Fruit fly (Drosophila melanogaster): ENCODE measurements around the gene GC2.

- TF ChIP-seq Abd-B (GFP tag; optimal IDR thresholded peaks at IDR 0.05) (no peak), Dfd (GFP tag; optimal IDR thresholded peaks at IDR 0.05) (no peak), h (GFP tag; optimal IDR thresholded peaks at IDR 0.05) (peak; percentile 65), Myc (optimal IDR thresholded peaks at IDR 0.05) (no peak), Sp1 (GFP tag; optimal IDR thresholded peaks at IDR 0.05) (peak; percentile 33), foxo (GFP tag; optimal IDR thresholded peaks at IDR 0.05) (peak in 1 of 2 experiments; percentile 69), Vsx2 (GFP tag; optimal IDR thresholded peaks at IDR 0.05; ENCODE audit: partially characterized antibody) (no peak), GATAd (GFP tag; optimal IDR thresholded peaks at IDR 0.05) (no peak), fru (GFP tag; optimal IDR thresholded peaks at IDR 0.05) (peak; percentile 66), OdsH (GFP tag; optimal IDR thresholded peaks at IDR 0.05) (peak; percentile 56), dmrt93B (GFP tag; optimal IDR thresholded peaks at IDR 0.05) (no peak), usp (GFP tag; optimal IDR thresholded peaks at IDR 0.05) (no peak), pan (optimal IDR thresholded peaks at IDR 0.05) (no peak), tai (GFP tag; optimal IDR thresholded peaks at IDR 0.05) (no peak)
These were observed 8.5 kb downstream of the GC2 start, which contains the start of gene CG18547 for dm6 chr3R:11979879-11980571.
